Worm (Caenorhabditis elegans): Measurements from ENCODE around the gene nfi-1.

ce11 chrII:7577412-7577811 is 39.4 kb downstream of the nfi-1 start, which contains the start of gene F35D2.6:
- TF ChIP-seq nfya-1 (tag; optimal IDR thresholded peaks at IDR 0.05) = no peak
- TF ChIP-seq elt-2 (tag; optimal IDR thresholded peaks at IDR 0.05) = no peak
- TF ChIP-seq zip-5 (tag; optimal IDR thresholded peaks at IDR 0.05) = no peak
- TF ChIP-seq sox-4 (tag; optimal IDR thresholded peaks at IDR 0.05) = no peak
- TF ChIP-seq ceh-45 (GFP tag; IDR thresholded peaks at IDR 0.05) = no peak
- TF ChIP-seq pag-3 (tag; optimal IDR thresholded peaks at IDR 0.05; ENCODE audit: borderline replicate concordance) = no peak
- TF ChIP-seq dmd-4 (tag; optimal IDR thresholded peaks at IDR 0.05; ENCODE audit: borderline replicate concordance) = no peak
- TF ChIP-seq nhr-11 (tag; optimal IDR thresholded peaks at IDR 0.05) = no peak
- no peak for TF ChIP-seq gmeb-2 (tag; optimal IDR thresholded peaks at IDR 0.05)
- TF ChIP-seq ceh-34 (tag; optimal IDR thresholded peaks at IDR 0.05) = no peak
- no peak for TF ChIP-seq hlh-8 (tag; optimal IDR thresholded peaks at IDR 0.05)

Measured in whole organism, late embryonic.